Fruit fly (Drosophila melanogaster): Measurements from ENCODE around the gene IFT46.

The IFT46 gene

dm6 chr2L:18566235-18567158 is 49.4 kb downstream of the IFT46 start (continued):
- TF ChIP-seq fd96Cb (tag; optimal IDR thresholded peaks at IDR 0.05) = peak; percentile 43
- no peak for TF ChIP-seq Six4 (GFP tag; optimal IDR thresholded peaks at IDR 0.05)
- TF ChIP-seq sens (GFP tag) = peak; percentile 87
- no peak for TF ChIP-seq Trl (optimal IDR thresholded peaks at IDR 0.05)
- no peak for TF ChIP-seq Trl (GFP tag; optimal IDR thresholded peaks at IDR 0.05)
- no peak for TF ChIP-seq kay (GFP tag; optimal IDR thresholded peaks at IDR 0.05)
- TF ChIP-seq jumu (GFP tag; optimal IDR thresholded peaks at IDR 0.05) = no peak
- TF ChIP-seq sc (optimal IDR thresholded peaks at IDR 0.05) = no peak
- peak; percentile 20 for TF ChIP-seq sc (GFP tag; optimal IDR thresholded peaks at IDR 0.05)
- TF ChIP-seq CG18262 (tag; optimal IDR thresholded peaks at IDR 0.05) = peak; percentile 54
- no peak for TF ChIP-seq ab (GFP tag; optimal IDR thresholded peaks at IDR 0.05)
- no peak for TF ChIP-seq CG2129 (GFP tag; IDR thresholded peaks at IDR 0.05; ENCODE audit: partially characterized antibody)
- no peak for TF ChIP-seq CG10147 (GFP tag; optimal IDR thresholded peaks at IDR 0.05)
- TF ChIP-seq scrt (GFP tag; optimal IDR thresholded peaks at IDR 0.05) = no peak
- TF ChIP-seq CG33557 (GFP tag; optimal IDR thresholded peaks at IDR 0.05) = peak; percentile 43
- TF ChIP-seq HLH4C (GFP tag; IDR thresholded peaks at IDR 0.05; ENCODE audit: partially characterized antibody) = no peak
- TF ChIP-seq onecut (GFP tag; IDR thresholded peaks at IDR 0.05) = no peak
- TF ChIP-seq CG1529 (GFP tag; optimal IDR thresholded peaks at IDR 0.05) = peak; percentile 8
- no peak for TF ChIP-seq Taf1 (GFP tag; IDR thresholded peaks at IDR 0.05)
- TF ChIP-seq CG31224 (GFP tag; IDR thresholded peaks at IDR 0.05) = no peak
- TF ChIP-seq Gug (GFP tag; IDR thresholded peaks at IDR 0.05) = peak; percentile 28; the same call in 1 of the 4 replicates
- no peak for TF ChIP-seq NC2α (GFP tag; optimal IDR thresholded peaks at IDR 0.05)
- TF ChIP-seq CG42726 (GFP tag; IDR thresholded peaks at IDR 0.05; ENCODE audit: partially characterized antibody) = no peak
- no peak for TF ChIP-seq CkIIα-i1 (GFP tag; IDR thresholded peaks at IDR 0.05)
- no peak for TF ChIP-seq CG4328 (GFP tag; optimal IDR thresholded peaks at IDR 0.05)
- no peak for TF ChIP-seq CG32767 (GFP tag; IDR thresholded peaks at IDR 0.05)
- no peak for TF ChIP-seq CG10654 (GFP tag; optimal IDR thresholded peaks at IDR 0.05)
- TF ChIP-seq mam (GFP tag; optimal IDR thresholded peaks at IDR 0.05) = peak; percentile 21
- no peak for TF ChIP-seq CG8478 (optimal IDR thresholded peaks at IDR 0.05)
- TF ChIP-seq btn (GFP tag; optimal IDR thresholded peaks at IDR 0.05) = no peak
- no peak for TF ChIP-seq CG9817 (tag; optimal IDR thresholded peaks at IDR 0.05)
- no peak for TF ChIP-seq MESR4 (GFP tag; optimal IDR thresholded peaks at IDR 0.05)
- TF ChIP-seq CG6654 (GFP tag; optimal IDR thresholded peaks at IDR 0.05) = no peak
- TF ChIP-seq gt (GFP tag; IDR thresholded peaks at IDR 0.05) = no peak
- TF ChIP-seq CG9609 (GFP tag; optimal IDR thresholded peaks at IDR 0.05) = no peak
- TF ChIP-seq Ravus (GFP tag; IDR thresholded peaks at IDR 0.05) = no peak
- TF ChIP-seq CG11093 (GFP tag; IDR thresholded peaks at IDR 0.05) = no peak
- no peak for TF ChIP-seq rib (GFP tag; IDR thresholded peaks at IDR 0.05)
- peak; percentile 43 for TF ChIP-seq grn (GFP tag; optimal IDR thresholded peaks at IDR 0.05)
- no peak for TF ChIP-seq ttk (GFP tag; IDR thresholded peaks at IDR 0.05)
- TF ChIP-seq dan (GFP tag; IDR thresholded peaks at IDR 0.05) = no peak
- TF ChIP-seq CG31388 (GFP tag; optimal IDR thresholded peaks at IDR 0.05) = no peak
- TF ChIP-seq dpn (GFP tag; optimal IDR thresholded peaks at IDR 0.05) = peak; percentile 17 to 29
- no peak for TF ChIP-seq inv (GFP tag; IDR thresholded peaks at IDR 0.05; ENCODE audit: partially characterized antibody)
- peak; percentile 77 for TF ChIP-seq grau (tag; optimal IDR thresholded peaks at IDR 0.05)
- no peak for TF ChIP-seq CG15073 (GFP tag; optimal IDR thresholded peaks at IDR 0.05)
- TF ChIP-seq Camta (GFP tag; optimal IDR thresholded peaks at IDR 0.05) = no peak
- TF ChIP-seq BEAF-32 (GFP tag; optimal IDR thresholded peaks at IDR 0.05) = no peak
- no peak for TF ChIP-seq Usf (GFP tag; optimal IDR thresholded peaks at IDR 0.05)
- no peak for TF ChIP-seq Ets65A (GFP tag)
- TF ChIP-seq CG13123 (GFP tag; optimal IDR thresholded peaks at IDR 0.05) = no peak
